Worm (Caenorhabditis elegans) whole organism, late embryonic: ENCODE data around the gene ZK896.5.
"Not testable (repeated sequence)": the region's sequence is repeated elsewhere in the genome, so short reads cannot be mapped to it uniquely, and the experiment has no call there.

Experiments used
- C08G9.2 ChIP-seq: sonication (generic microtip); optimal IDR thresholded peaks from 2 replicates; lab custom pipeline; 2016; ENCODE audit warnings: mild to moderate bottlenecking, missing genetic modification characterization, moderate library complexity, missing compliant biosample characterization
- C38D4.7 ChIP-seq: fragments of 200-800 bp; sonication (Bioruptor generic); optimal IDR thresholded peaks from 2 replicates; lab custom pipeline; 2018; ENCODE audit warnings: mild to moderate bottlenecking, missing genetic modification characterization, moderate library complexity, missing compliant biosample characterization
- F13H6.1 ChIP-seq: sonication (generic microtip); optimal IDR thresholded peaks from 2 replicates; lab custom pipeline; 2016; ENCODE audit warnings: missing genetic modification characterization, missing compliant biosample characterization
- Y22D7AL.16 ChIP-seq: sonication (generic microtip); optimal IDR thresholded peaks from 2 replicates; lab custom pipeline; 2016; ENCODE audit warnings: missing genetic modification characterization, missing compliant biosample characterization
- ceh-14 ChIP-seq: sonication (generic microtip); optimal IDR thresholded peaks from 2 replicates; lab custom pipeline; 2016; ENCODE audit warnings: missing genotype, missing genetic modification characterization, missing compliant biosample characterization
- ceh-18 ChIP-seq: sonication (generic microtip); optimal IDR thresholded peaks from 2 replicates; lab custom pipeline; 2016; ENCODE audit warnings: missing genetic modification characterization, missing compliant biosample characterization
- ceh-19 ChIP-seq: fragments of 200-800 bp; sonication (Bioruptor generic); optimal IDR thresholded peaks from 2 replicates; lab custom pipeline; 2018; ENCODE audit warnings: mild to moderate bottlenecking, missing genetic modification characterization, missing compliant biosample characterization
- ceh-34 ChIP-seq: sonication (generic microtip); optimal IDR thresholded peaks from 2 replicates; lab custom pipeline; 2016; ENCODE audit warnings: mild to moderate bottlenecking, missing genetic modification characterization, missing compliant biosample characterization
- ceh-45 ChIP-seq: fragments of 200-800 bp; sonication (Bioruptor generic); IDR thresholded peaks from 2 replicates; pipeline ENCODE4 v1.3.6; 2022; ENCODE audit warnings: missing genetic modification reagents, missing genetic modification characterization, missing compliant biosample characterization
- ceh-6 ChIP-seq: fragments of 200-800 bp; sonication (Bioruptor generic); optimal IDR thresholded peaks from 2 replicates; lab custom pipeline; 2018; ENCODE audit warnings: mild to moderate bottlenecking, missing genetic modification characterization, missing compliant biosample characterization
- dmd-4 ChIP-seq: sonication (generic microtip); optimal IDR thresholded peaks from 2 replicates; lab custom pipeline; 2016; ENCODE audit warnings: borderline replicate concordance, missing genetic modification characterization, missing compliant biosample characterization
- elt-2 ChIP-seq: sonication (generic microtip); optimal IDR thresholded peaks from 2 replicates; lab custom pipeline; 2016; ENCODE audit warnings: missing genetic modification reagents, missing genetic modification characterization, missing compliant biosample characterization
- ets-4 ChIP-seq: sonication (generic microtip); optimal IDR thresholded peaks from 2 replicates; lab custom pipeline; 2016; ENCODE audit warnings: missing genetic modification characterization, missing compliant biosample characterization
- eyg-1 ChIP-seq: sonication (generic microtip); optimal IDR thresholded peaks from 2 replicates; lab custom pipeline; 2016; ENCODE audit warnings: missing genotype, missing genetic modification characterization, missing compliant biosample characterization
- hlh-13 ChIP-seq: fragments of 200-800 bp; sonication (Bioruptor generic); optimal IDR thresholded peaks from 2 replicates; lab custom pipeline; 2018; ENCODE audit warnings: mild to moderate bottlenecking, missing genetic modification characterization, missing compliant biosample characterization
- lin-11 ChIP-seq: fragments of 200-800 bp; sonication (Bioruptor generic); optimal IDR thresholded peaks from 2 replicates; lab custom pipeline; 2018; ENCODE audit warnings: mild to moderate bottlenecking, missing genetic modification characterization, missing compliant biosample characterization
- nfya-1 ChIP-seq: sonication (generic microtip); optimal IDR thresholded peaks from 2 replicates; lab custom pipeline; 2017; ENCODE audit warnings: missing genetic modification characterization, mild to moderate bottlenecking, missing compliant biosample characterization, antibody characterized with exemption, moderate library complexity
- odd-2 ChIP-seq: sonication (generic microtip); optimal IDR thresholded peaks from 2 replicates; lab custom pipeline; 2017; ENCODE audit warnings: antibody characterized with exemption, mild to moderate bottlenecking, missing genetic modification characterization, missing compliant biosample characterization
- pag-3 ChIP-seq: sonication (generic microtip); optimal IDR thresholded peaks from 2 replicates; lab custom pipeline; 2016; ENCODE audit warnings: missing compliant biosample characterization, missing genetic modification characterization, borderline replicate concordance
- pax-1 ChIP-seq: fragments of 150-350 bp; optimal IDR thresholded peaks from 2 replicates; lab custom pipeline; 2014; ENCODE audit warnings: missing biosample characterization, missing genetic modification characterization
- pha-2 ChIP-seq: sonication (generic microtip); optimal IDR thresholded peaks from 2 replicates; lab custom pipeline; 2017; ENCODE audit warnings: mild to moderate bottlenecking, missing genetic modification characterization, missing compliant biosample characterization
- pha-4 ChIP-seq: fragments of 150-350 bp; optimal IDR thresholded peaks from 2 replicates; lab custom pipeline; 2018; ENCODE audit warnings: missing biosample characterization, missing genetic modification reagents, missing genetic modification characterization
- pros-1 ChIP-seq: fragments of 150-350 bp; optimal IDR thresholded peaks from 2 replicates; lab custom pipeline; 2014; ENCODE audit warnings: missing biosample characterization, missing genetic modification reagents, missing genetic modification characterization
- ref-2 ChIP-seq: sonication (generic microtip); optimal IDR thresholded peaks from 2 replicates; lab custom pipeline; 2016; ENCODE audit warnings: missing genetic modification characterization, missing compliant biosample characterization
- tbx-7 ChIP-seq: sonication (generic microtip); optimal IDR thresholded peaks from 2 replicates; lab custom pipeline; 2016; ENCODE audit warnings: missing genotype, missing genetic modification characterization, missing compliant biosample characterization
- ttx-3 ChIP-seq: sonication (generic microtip); optimal IDR thresholded peaks from 2 replicates; lab custom pipeline; 2016; ENCODE audit warnings: missing genetic modification reagents, missing genetic modification characterization, missing compliant biosample characterization
- unc-86 ChIP-seq: sonication (generic microtip); optimal IDR thresholded peaks from 2 replicates; lab custom pipeline; 2016; ENCODE audit warnings: missing genetic modification characterization, missing compliant biosample characterization
- ztf-16 ChIP-seq: sonication (generic microtip); optimal IDR thresholded peaks from 2 replicates; lab custom pipeline; 2017; ENCODE audit warnings: missing genetic modification characterization, missing compliant biosample characterization

Gene ZK896.5

ce11 chrIV:12876558-12876957, 2.9 kb downstream of the ZK896.5 start:
- TF ChIP-seq ceh-18 (tag; lab: Kevin White, UChicago) (no peak), odd-2 (tag; lab: Kevin White, UChicago) (no peak), elt-2 (tag; lab: Kevin White, UChicago) (no peak), dmd-4 (no peak), hlh-13 (GFP tag; lab: Kevin White, UChicago) (no peak), pag-3 (tag; lab: Kevin White, UChicago) (no peak), pax-1 (tag; lab: Kevin White, UChicago) (no peak), Y22D7AL.16 (tag; lab: Kevin White, UChicago) (no peak)
- TF ChIP-seq, all 69 proteins: peak for 0

- TF ChIP-seq unc-86, ref-2, F13H6.1 (tag; lab: Kevin White, UChicago): not testable (repeated sequence)
Measured at ce11 chrIV:12875260-12875659, 4.2 kb downstream of the ZK896.5 start, which contains the start of gene ZK896.1. Gene ZK896.1 (minus strand): TSS chrIV:12875360.

- no peak for TF ChIP-seq C08G9.2
- TF ChIP-seq ets-4 (tag; lab: Kevin White, UChicago), result no peak
Measured at ce11 chrIV:12871445-12871947, 7.9 kb downstream of the ZK896.5 start, which contains the start of gene clec-187. Gene clec-187 (minus strand): TSS chrIV:12871495.

ce11 chrIV:12870315-12870714, 9.1 kb downstream of the ZK896.5 start:
- TF ChIP-seq ceh-45 (GFP tag; lab: Robert Waterston, UW) (no peak), nfya-1 (tag; lab: Kevin White, UChicago) (no peak), pha-2 (tag; lab: Kevin White, UChicago) (no peak), ceh-34 (tag; lab: Kevin White, UChicago) (no peak)

- TF ChIP-seq ttx-3 (tag; lab: Kevin White, UChicago) (no peak), pag-3 (tag; lab: Kevin White, UChicago) (no peak), unc-86 (tag; lab: Kevin White, UChicago) (no peak), pha-4 (tag; lab: Kevin White, UChicago) (no peak), ceh-45 (GFP tag; lab: Robert Waterston, UW) (no peak), ceh-14 (tag; lab: Kevin White, UChicago) (no peak), nfya-1 (tag; lab: Kevin White, UChicago) (no peak), ceh-6 (GFP tag; lab: Kevin White, UChicago) (no peak), dmd-4 (no peak), ceh-18 (tag; lab: Kevin White, UChicago) (no peak), elt-2 (tag; lab: Kevin White, UChicago) (no peak), hlh-13 (GFP tag; lab: Kevin White, UChicago) (no peak), C38D4.7 (no peak)
- TF ChIP-seq, all 69 proteins: peak for 0
Measured at ce11 chrIV:12869812-12870211, 9.6 kb downstream of the ZK896.5 start.

ce11 chrIV:12869383-12869782, 10.1 kb downstream of the ZK896.5 start:
- TF ChIP-seq pha-2 (tag; lab: Kevin White, UChicago) (no peak), C38D4.7 (no peak), ztf-16 (no peak), pros-1 (tag; lab: Kevin White, UChicago) (no peak), ceh-19 (no peak), lin-11 (tag; lab: Kevin White, UChicago) (no peak), eyg-1 (tag; lab: Kevin White, UChicago) (no peak)

- TF ChIP-seq tbx-7 (no peak), elt-2 (tag; lab: Kevin White, UChicago) (peak; percentile 46)
- TF ChIP-seq, all 69 proteins: peak for 1
Measured at ce11 chrIV:12865884-12866283, 13.6 kb downstream of the ZK896.5 start, which contains the start of gene clec-186. Gene clec-186 (plus strand): TSS chrIV:12866109.
